Fruit fly (Drosophila melanogaster): ENCODE data around the gene CG11327.
A peak's percentile ranks its signal among the peaks of the same experiment; 100 is the strongest.

CG11327 gene

dm6 chr2L:6700742-6701141 lies 14.2 kb upstream of the CG11327 start (continued):
- TF ChIP-seq CG2712 (tag; optimal IDR thresholded peaks at IDR 0.05) (peak; percentile 36), Mes4 (GFP tag; optimal IDR thresholded peaks at IDR 0.05) (peak; percentile 4), sc (optimal IDR thresholded peaks at IDR 0.05) (no peak), sc (GFP tag; optimal IDR thresholded peaks at IDR 0.05) (peak; percentile 67), CG7928 (GFP tag; optimal IDR thresholded peaks at IDR 0.05) (no peak), Adf1 (GFP tag; IDR thresholded peaks at IDR 0.05) (no peak), CG17328 (GFP tag; IDR thresholded peaks at IDR 0.05) (0 out of 2 replicates have a peak, but pooled peaks have one; percentile 27), ems (GFP tag; optimal IDR thresholded peaks at IDR 0.05) (no peak), schlank (tag; optimal IDR thresholded peaks at IDR 0.05) (no peak), grn (GFP tag; optimal IDR thresholded peaks at IDR 0.05) (peak; percentile 14), sim (GFP tag; IDR thresholded peaks at IDR 0.05) (no peak), Oli (tag; optimal IDR thresholded peaks at IDR 0.05) (no peak), Hsf (GFP tag; optimal IDR thresholded peaks at IDR 0.05) (peak; percentile 23), CG33557 (GFP tag; optimal IDR thresholded peaks at IDR 0.05) (peak; percentile 54), odd (GFP tag; optimal IDR thresholded peaks at IDR 0.05) (peak; percentile 46), tio (GFP tag; optimal IDR thresholded peaks at IDR 0.05) (peak; percentile 3), Trl (optimal IDR thresholded peaks at IDR 0.05) (no peak), Trl (GFP tag; optimal IDR thresholded peaks at IDR 0.05) (peak; percentile 61), stwl (tag; optimal IDR thresholded peaks at IDR 0.05) (peak; percentile 31), Optix (GFP tag; IDR thresholded peaks at IDR 0.05) (no peak), CG8359 (GFP tag; optimal IDR thresholded peaks at IDR 0.05; ENCODE audit: borderline replicate concordance) (peak; percentile 34), CG1603 (tag; optimal IDR thresholded peaks at IDR 0.05) (peak; percentile 70), CG30403 (GFP tag; optimal IDR thresholded peaks at IDR 0.05) (no peak), CG12942 (GFP tag; optimal IDR thresholded peaks at IDR 0.05) (peak; percentile 12), dysf (GFP tag; IDR thresholded peaks at IDR 0.05) (no peak), CG18476 (GFP tag; optimal IDR thresholded peaks at IDR 0.05) (no peak), CG15696 (tag; optimal IDR thresholded peaks at IDR 0.05) (peak; percentile 91), crol (GFP tag; IDR thresholded peaks at IDR 0.05) (no peak), Sox102F (GFP tag; optimal IDR thresholded peaks at IDR 0.05) (no peak), CG1024 (GFP tag; IDR thresholded peaks at IDR 0.05) (no peak), lab (GFP tag; optimal IDR thresholded peaks at IDR 0.05) (peak; percentile 14), nmo (GFP tag; optimal IDR thresholded peaks at IDR 0.05) (no peak), Kr (GFP tag; optimal IDR thresholded peaks at IDR 0.05) (peak; percentile 93), CG8924 (tag; optimal IDR thresholded peaks at IDR 0.05) (peak; percentile 71), CG2875 (GFP tag; optimal IDR thresholded peaks at IDR 0.05) (peak; percentile 53), tll (GFP tag; optimal IDR thresholded peaks at IDR 0.05) (peak in 1 of 2 experiments; percentile 99), scrt (GFP tag; optimal IDR thresholded peaks at IDR 0.05) (no peak), Lhr (GFP tag; optimal IDR thresholded peaks at IDR 0.05) (peak; percentile 25)

DNA sequence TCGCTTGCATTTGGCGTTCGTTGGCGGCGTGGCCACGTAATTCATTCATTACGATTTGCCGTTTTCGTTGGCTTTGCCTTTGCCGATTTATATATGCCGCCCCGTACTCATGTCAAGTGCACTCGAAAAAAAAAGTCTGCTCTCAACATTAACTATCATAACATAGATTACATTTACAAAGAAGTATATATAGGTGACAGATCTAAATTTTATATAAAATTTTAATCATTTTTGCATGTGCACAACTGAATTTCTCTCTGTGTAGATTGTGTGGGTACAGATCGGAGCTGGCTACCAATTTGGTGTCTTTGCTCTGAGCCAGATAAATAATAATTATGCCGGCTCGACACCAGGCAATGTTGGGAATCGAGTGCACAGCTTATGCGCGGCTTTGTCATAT lies 11.9 kb upstream of the CG11327 start:
- no peak for TF ChIP-seq pita (GFP tag; optimal IDR thresholded peaks at IDR 0.05)
- TF ChIP-seq CG12236 (GFP tag; optimal IDR thresholded peaks at IDR 0.05): peak; percentile 21
- no peak for TF ChIP-seq yki (optimal IDR thresholded peaks at IDR 0.05)
- no peak for TF ChIP-seq CG17912 (GFP tag; optimal IDR thresholded peaks at IDR 0.05)
- no peak for TF ChIP-seq gcm2 (GFP tag; optimal IDR thresholded peaks at IDR 0.05)
- TF ChIP-seq Hr3 (GFP tag; optimal IDR thresholded peaks at IDR 0.05): peak; percentile 29
- TF ChIP-seq onecut (GFP tag; IDR thresholded peaks at IDR 0.05): no peak
- TF ChIP-seq fru (optimal IDR thresholded peaks at IDR 0.05): no peak
- TF ChIP-seq scrt (GFP tag; optimal IDR thresholded peaks at IDR 0.05): no peak
- no peak for TF ChIP-seq cwo (GFP tag; optimal IDR thresholded peaks at IDR 0.05)
- peak; percentile 65 for TF ChIP-seq CG11504 (tag; optimal IDR thresholded peaks at IDR 0.05)
- TF ChIP-seq sqz (GFP tag; optimal IDR thresholded peaks at IDR 0.05): no peak
- TF ChIP-seq lmd (GFP tag; IDR thresholded peaks at IDR 0.05): peak; percentile 41; the same call in 1 of the 2 replicates
- TF ChIP-seq Chrac-16 (GFP tag; optimal IDR thresholded peaks at IDR 0.05): peak; percentile 17
- TF ChIP-seq esg (GFP tag; conservative IDR thresholded peaks at IDR 0.05): peak; percentile 54
- TF ChIP-seq bigmax (GFP tag; optimal IDR thresholded peaks at IDR 0.05): no peak
- TF ChIP-seq slou (GFP tag; optimal IDR thresholded peaks at IDR 0.05): no peak
- TF ChIP-seq Six4 (GFP tag; optimal IDR thresholded peaks at IDR 0.05): peak; percentile 18

All from whole organism, embryonic.